Worm (Caenorhabditis elegans) whole organism, L4 larva: ENCODE data around the gene C04G2.10.

Experiments used
- R02D3.7 ChIP-seq: fragments of 150-350 bp; sonication (generic microtip); optimal IDR thresholded peaks from 3 replicates; lab custom pipeline; 2014; ENCODE audit warnings: missing biosample characterization, missing genetic modification characterization
- Y105C5A.15 ChIP-seq: fragments of 200-800 bp; sonication (Bioruptor generic); IDR thresholded peaks from 2 replicates; pipeline ENCODE4 v1.3.6; 2022; ENCODE audit warnings: missing genetic modification characterization, missing compliant biosample characterization
- ama-1 ChIP-seq: fragments of 150-350 bp; optimal IDR thresholded peaks from 2 replicates; lab custom pipeline; 2014; ENCODE audit warnings: inconsistent platforms, mixed read lengths
- arid-1 ChIP-seq: fragments of 200-800 bp; sonication (Bioruptor generic); conservative IDR thresholded peaks from 2 replicates; pipeline ENCODE4 v1.3.6; 2022; ENCODE audit warnings: missing genetic modification reagents, missing genetic modification characterization, missing compliant biosample characterization
- ceh-82 ChIP-seq: sonication (generic microtip); optimal IDR thresholded peaks from 2 replicates; lab custom pipeline; 2017; ENCODE audit warnings: missing biosample characterization, missing genetic modification characterization
- lsy-2 ChIP-seq, 2 experiments: fragments of 150-350 bp in 1 of 2; sonication (generic microtip) in 1 of 2; optimal IDR thresholded peaks; 2 replicates each; lab custom pipeline; 2014 to 2017; ENCODE audit warnings: missing biosample characterization in 2 of 2, missing genetic modification characterization in 2 of 2
- mdl-1 ChIP-seq, 2 experiments: fragments of 150-350 bp in 1 of 2; sonication (generic microtip) in 1 of 2; optimal IDR thresholded peaks; 2 replicates each; lab custom pipeline; 2014 to 2017; ENCODE audit warnings: missing biosample characterization in 2 of 2, missing genetic modification characterization in 2 of 2
- mep-1 ChIP-seq: fragments of 150-350 bp; sonication (generic microtip); optimal IDR thresholded peaks from 3 replicates; lab custom pipeline; 2014; ENCODE audit warnings: missing biosample characterization, missing genetic modification characterization
- nhr-11 ChIP-seq: fragments of 150-350 bp; optimal IDR thresholded peaks from 2 replicates; lab custom pipeline; 2014; ENCODE audit warnings: missing biosample characterization, missing genetic modification characterization
- nhr-77 ChIP-seq: fragments of 150-350 bp; optimal IDR thresholded peaks from 2 replicates; lab custom pipeline; 2014; ENCODE audit warnings: missing biosample characterization, missing genetic modification characterization
- sdz-12 ChIP-seq: fragments of 200-800 bp; sonication (Bioruptor generic); optimal IDR thresholded peaks from 2 replicates; lab custom pipeline; 2018; ENCODE audit warnings: mild to moderate bottlenecking, missing genetic modification characterization, missing compliant biosample characterization
- tra-1 ChIP-seq: fragments of 200-800 bp; sonication (Bioruptor generic); IDR thresholded peaks from 2 replicates; pipeline ENCODE4 v1.3.6; 2022; ENCODE audit warnings: missing genetic modification reagents, missing genetic modification characterization, missing compliant biosample characterization
- unc-62 ChIP-seq, 3 experiments: fragments of 150-350 bp in 1 of 3; sonication (generic microtip); optimal IDR thresholded peaks in 2 of 3; peaks in 1 of 3; 1 replicate in 1 of 3; 2 replicates in 2 of 3; lab custom pipeline; 2014 to 2017; ENCODE audit warnings: missing biosample characterization in 3 of 3, missing genetic modification characterization in 3 of 3, missing genetic modification reagents in 3 of 3, missing genotype in 1 of 3

DNA sequence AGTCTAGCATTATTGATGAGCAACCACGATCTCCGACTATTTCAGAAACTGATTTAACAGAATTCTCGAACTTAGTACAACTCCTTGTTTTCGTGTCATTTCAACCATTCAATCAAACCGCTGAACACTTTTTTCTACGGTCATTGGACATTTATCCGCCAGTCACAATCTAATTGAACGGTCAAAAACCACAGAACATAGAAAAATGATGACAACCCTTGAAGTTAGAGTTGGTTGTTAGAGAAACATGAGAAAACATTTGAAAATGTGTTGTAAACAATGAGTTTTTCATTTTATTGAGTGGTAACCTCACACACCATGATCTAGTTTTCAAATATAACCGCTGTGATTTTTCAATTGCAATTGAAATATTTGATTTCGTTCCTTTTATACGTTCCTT, 29.2 kb downstream of the C04G2.10 start:
- TF ChIP-seq lsy-2 (tag; optimal IDR thresholded peaks at IDR 0.05; lab: Kevin White, UChicago) = no peak
- TF ChIP-seq nhr-77 = no peak
- no peak for TF ChIP-seq nhr-11 (tag; lab: Kevin White, UChicago)
- TF ChIP-seq arid-1 (GFP tag; lab: Robert Waterston, UW) = no peak
- TF ChIP-seq R02D3.7 (tag; lab: Kevin White, UChicago) = no peak
- no peak for TF ChIP-seq ceh-82
- no peak for TF ChIP-seq ama-1
- no peak for TF ChIP-seq tra-1 (GFP tag; lab: Robert Waterston, UW)
- TF ChIP-seq Y105C5A.15 (GFP tag; lab: Robert Waterston, UW) = no peak
- no peak for TF ChIP-seq sdz-12 (GFP tag; lab: Kevin White, UChicago)
- TF ChIP-seq mep-1 (tag; lab: Kevin White, UChicago) = no peak
- no peak for TF ChIP-seq unc-62 (GFP tag; optimal IDR thresholded peaks at IDR 0.05 in 1 of 2; lab: Kevin White, UChicago)
- no peak for TF ChIP-seq unc-62 (tag; optimal IDR thresholded peaks at IDR 0.05; lab: Kevin White, UChicago)
- TF ChIP-seq mdl-1 (tag; optimal IDR thresholded peaks at IDR 0.05; lab: Kevin White, UChicago) = no peak
